Fruit fly (Drosophila melanogaster) whole organism, embryonic: ENCODE results near the gene CG44006.

Experiments
- Asciz ChIP-seq: fragments of 200-800 bp; sonication (Bioruptor generic); optimal IDR thresholded peaks from 2 replicates; lab custom pipeline; 2017; ENCODE audit warnings: missing biosample characterization, mild to moderate bottlenecking, missing genetic modification characterization, missing genetic modification reagents
- Atf3 ChIP-seq: fragments of 200-800 bp; sonication (Bioruptor generic); optimal IDR thresholded peaks from 3 replicates; lab custom pipeline; 2016; ENCODE audit warnings: missing biosample characterization, missing genetic modification characterization
- Bgb ChIP-seq: fragments of 200-800 bp; sonication (Bioruptor generic); IDR thresholded peaks from 2 replicates; pipeline ENCODE4 v1.3.6; 2022; ENCODE audit warnings: missing biosample characterization, missing genetic modification characterization; ENCODE audit not compliant: partially characterized antibody
- CG11456 ChIP-seq: fragments of 200-800 bp; sonication (Bioruptor generic); IDR thresholded peaks from 3 replicates; pipeline ENCODE4 v1.3.6; 2022; ENCODE audit warnings: missing biosample characterization, missing genetic modification characterization
- CG13287 ChIP-seq: fragments of 200-800 bp; sonication (Bioruptor generic); IDR thresholded peaks from 2 replicates; pipeline ENCODE4 v1.3.6; 2022; ENCODE audit warnings: missing biosample characterization, missing genetic modification characterization; ENCODE audit not compliant: partially characterized antibody
- CG13424 ChIP-seq: fragments of 200-800 bp; sonication (Bioruptor generic); optimal IDR thresholded peaks from 2 replicates; lab custom pipeline; 2019; ENCODE audit warnings: missing biosample characterization, mild to moderate bottlenecking, missing genetic modification characterization, moderate library complexity
- CG13775 ChIP-seq: fragments of 200-800 bp; sonication (Bioruptor generic); optimal IDR thresholded peaks from 3 replicates; lab custom pipeline; 2017; ENCODE audit warnings: missing biosample characterization, mild to moderate bottlenecking, missing genetic modification characterization
- CG15696 ChIP-seq: fragments of 200-800 bp; sonication (Bioruptor generic); optimal IDR thresholded peaks from 2 replicates; lab custom pipeline; 2019; ENCODE audit warnings: missing biosample characterization, mild to moderate bottlenecking, missing genetic modification characterization, moderate library complexity
- CG17802 ChIP-seq: fragments of 200-800 bp; sonication (Bioruptor generic); optimal IDR thresholded peaks from 2 replicates; lab custom pipeline; 2018; ENCODE audit warnings: missing biosample characterization, mild to moderate bottlenecking, missing genetic modification characterization, moderate library complexity
- CG18599 ChIP-seq: fragments of 200-800 bp; sonication (Bioruptor generic); optimal IDR thresholded peaks from 3 replicates; lab custom pipeline; 2017; ENCODE audit warnings: missing biosample characterization, missing genetic modification characterization, mild to moderate bottlenecking, moderate library complexity, missing genetic modification reagents
- CG18764 ChIP-seq: fragments of 200-800 bp; sonication (Bioruptor generic); optimal IDR thresholded peaks from 3 replicates; lab custom pipeline; 2016; ENCODE audit warnings: missing biosample characterization, missing genetic modification characterization
- CG2116 ChIP-seq: fragments of 200-800 bp; sonication (Bioruptor generic); optimal IDR thresholded peaks from 3 replicates; lab custom pipeline; 2018; ENCODE audit warnings: missing biosample characterization, mild to moderate bottlenecking, missing genetic modification characterization
- CG2199 ChIP-seq: fragments of 200-800 bp; sonication (Bioruptor generic); IDR thresholded peaks from 3 replicates; pipeline ENCODE4 v1.3.6; 2022; ENCODE audit warnings: missing biosample characterization, missing genetic modification characterization
- CG3281 ChIP-seq: fragments of 200-800 bp; sonication (Bioruptor generic); optimal IDR thresholded peaks from 3 replicates; lab custom pipeline; 2017; ENCODE audit warnings: missing biosample characterization, mild to moderate bottlenecking, missing genetic modification characterization
- CG42726 ChIP-seq: fragments of 200-800 bp; sonication (Bioruptor generic); IDR thresholded peaks from 2 replicates; pipeline ENCODE4 v1.3.6; 2022; ENCODE audit warnings: missing biosample characterization, missing genetic modification characterization; ENCODE audit not compliant: partially characterized antibody
- CG5180 ChIP-seq: fragments of 200-800 bp; sonication (Bioruptor generic); optimal IDR thresholded peaks from 3 replicates; lab custom pipeline; 2017; ENCODE audit warnings: missing biosample characterization, missing genetic modification characterization, mild to moderate bottlenecking, moderate library complexity, missing genetic modification reagents
- CG8281 ChIP-seq: fragments of 200-800 bp; sonication (Bioruptor generic); optimal IDR thresholded peaks from 2 replicates; lab custom pipeline; 2018; ENCODE audit warnings: missing biosample characterization, mild to moderate bottlenecking, missing genetic modification characterization, moderate library complexity
- CG9797 ChIP-seq: fragments of 200-800 bp; sonication (Bioruptor generic); optimal IDR thresholded peaks from 3 replicates; lab custom pipeline; 2018; ENCODE audit warnings: missing biosample characterization, mild to moderate bottlenecking, missing genetic modification characterization
- CG9817 ChIP-seq: fragments of 200-800 bp; sonication (Bioruptor generic); optimal IDR thresholded peaks from 2 replicates; lab custom pipeline; 2018; ENCODE audit warnings: missing biosample characterization, mild to moderate bottlenecking, missing genetic modification characterization, moderate library complexity
- CG9876 ChIP-seq: fragments of 200-800 bp; sonication (Bioruptor generic); optimal IDR thresholded peaks from 2 replicates; lab custom pipeline; 2016; ENCODE audit warnings: missing biosample characterization, missing genetic modification characterization
- Chrac-16 ChIP-seq: fragments of 200-800 bp; sonication (Bioruptor generic); optimal IDR thresholded peaks from 3 replicates; lab custom pipeline; 2016; ENCODE audit warnings: missing biosample characterization, missing genetic modification characterization
- CoRest ChIP-seq: fragments of 200-800 bp; sonication (Bioruptor generic); optimal IDR thresholded peaks from 3 replicates; lab custom pipeline; 2018; ENCODE audit warnings: missing biosample characterization, mild to moderate bottlenecking, missing genetic modification characterization, moderate library complexity
- Deaf1 ChIP-seq: fragments of 200-800 bp; optimal IDR thresholded peaks from 3 replicates; lab custom pipeline; 2019; ENCODE audit warnings: missing biosample characterization, mild to moderate bottlenecking, missing genetic modification characterization, moderate library complexity
- Dek ChIP-seq: fragments of 200-800 bp; sonication (Bioruptor generic); optimal IDR thresholded peaks from 3 replicates; lab custom pipeline; 2019; ENCODE audit warnings: missing biosample characterization, mild to moderate bottlenecking, missing genetic modification characterization, moderate library complexity
- Drgx ChIP-seq: fragments of 200-800 bp; sonication (Bioruptor generic); IDR thresholded peaks from 2 replicates; pipeline ENCODE4 v1.3.6; 2022; ENCODE audit warnings: missing biosample characterization, missing genetic modification characterization
- Eip74EF ChIP-seq, 2 experiments: fragments of 200-800 bp in 1 of 2; fragments of >200 bp in 1 of 2; sonication (Bioruptor generic) in 1 of 2; optimal IDR thresholded peaks; 2 replicates each; lab custom pipeline; 2017 to 2019; ENCODE audit warnings: missing biosample characterization in 2 of 2, missing genetic modification characterization in 2 of 2, mild to moderate bottlenecking in 1 of 2, moderate library complexity in 1 of 2
- Fer1 ChIP-seq: fragments of 200-800 bp; sonication (Bioruptor generic); optimal IDR thresholded peaks from 2 replicates; lab custom pipeline; 2017; ENCODE audit warnings: missing biosample characterization, mild to moderate bottlenecking, missing genetic modification characterization
- HmgZ ChIP-seq: fragments of 200-800 bp; sonication (Bioruptor generic); optimal IDR thresholded peaks from 2 replicates; lab custom pipeline; 2018; ENCODE audit warnings: missing biosample characterization, mild to moderate bottlenecking, missing genetic modification characterization
- Hr78 ChIP-seq, 2 experiments: fragments of 200-800 bp in 1 of 2; fragments of >200 bp in 1 of 2; sonication (Bioruptor generic) in 1 of 2; optimal IDR thresholded peaks; 2 replicates each; lab custom pipeline; 2017 to 2019; ENCODE audit warnings: missing biosample characterization in 2 of 2, missing genetic modification characterization in 2 of 2, mild to moderate bottlenecking in 1 of 2, moderate library complexity in 1 of 2
- Med ChIP-seq: fragments of 200-800 bp; sonication (Bioruptor generic); peaks from one replicate; lab custom pipeline; 2016; ENCODE audit warnings: missing biosample characterization, missing genetic modification characterization, mild to moderate bottlenecking, inconsistent platforms, moderate library complexity
- NFAT ChIP-seq: fragments of 200-800 bp; sonication (Bioruptor generic); IDR thresholded peaks from 2 replicates; pipeline ENCODE4 v1.3.6; 2022; ENCODE audit warnings: missing biosample characterization, missing genetic modification characterization
- Nf-YC ChIP-seq: fragments of 200-800 bp; optimal IDR thresholded peaks from 3 replicates; lab custom pipeline; 2019; ENCODE audit warnings: missing biosample characterization, mild to moderate bottlenecking, missing genetic modification characterization, moderate library complexity
- Rfx ChIP-seq: fragments of 200-800 bp; sonication (Bioruptor generic); IDR thresholded peaks from 2 replicates; pipeline ENCODE4 v1.3.6; 2022; ENCODE audit warnings: missing biosample characterization, missing genetic modification characterization
- Six4 ChIP-seq: fragments of 200-800 bp; sonication (Bioruptor generic); optimal IDR thresholded peaks from 2 replicates; lab custom pipeline; 2016; ENCODE audit warnings: missing biosample characterization, missing genetic modification characterization
- Sry-δ ChIP-seq: fragments of 200-800 bp; sonication (Bioruptor generic); optimal IDR thresholded peaks from 2 replicates; lab custom pipeline; 2016; ENCODE audit warnings: missing biosample characterization, missing genetic modification characterization
- bbx ChIP-seq: fragments of 200-800 bp; sonication (Bioruptor generic); IDR thresholded peaks from 2 replicates; pipeline ENCODE4 v1.3.6; 2022; ENCODE audit warnings: missing biosample characterization, missing genetic modification characterization; ENCODE audit not compliant: partially characterized antibody
- bigmax ChIP-seq: fragments of 200-800 bp; sonication (Bioruptor generic); optimal IDR thresholded peaks from 2 replicates; lab custom pipeline; 2018; ENCODE audit warnings: missing biosample characterization, mild to moderate bottlenecking, missing genetic modification characterization
- crp ChIP-seq, 2 experiments: fragments of 200-800 bp; sonication (Bioruptor generic); optimal IDR thresholded peaks; 2 replicates in 1 of 2; 3 replicates in 1 of 2; lab custom pipeline; 2017; ENCODE audit warnings: missing biosample characterization in 2 of 2, missing genetic modification characterization in 2 of 2, mild to moderate bottlenecking in 1 of 2, moderate library complexity in 1 of 2
- en ChIP-seq: fragments of 200-800 bp; sonication (Bioruptor generic); optimal IDR thresholded peaks from 2 replicates; lab custom pipeline; 2016; ENCODE audit warnings: missing biosample characterization, missing genetic modification characterization
- ftz-f1 ChIP-seq: fragments of 200-800 bp; sonication (Bioruptor generic); optimal IDR thresholded peaks from 2 replicates; lab custom pipeline; 2016; ENCODE audit warnings: missing biosample characterization, missing genetic modification characterization
- insv ChIP-seq, 2 experiments: fragments of 200-800 bp; sonication (Bioruptor generic); optimal IDR thresholded peaks; 3 replicates each; lab custom pipeline; 2016 to 2018; ENCODE audit warnings: missing biosample characterization in 2 of 2, missing genetic modification characterization in 2 of 2
- jing ChIP-seq: fragments of 200-800 bp; sonication (Bioruptor generic); optimal IDR thresholded peaks from 2 replicates; lab custom pipeline; 2018; ENCODE audit warnings: missing biosample characterization, mild to moderate bottlenecking, missing genetic modification characterization
- lab ChIP-seq: fragments of 200-800 bp; sonication (Bioruptor generic); optimal IDR thresholded peaks from 3 replicates; lab custom pipeline; 2017; ENCODE audit warnings: missing biosample characterization, missing genetic modification characterization, mild to moderate bottlenecking, moderate library complexity, missing genetic modification reagents
- pum ChIP-seq: fragments of 200-800 bp; sonication (Bioruptor generic); optimal IDR thresholded peaks from 2 replicates; lab custom pipeline; 2016; ENCODE audit warnings: missing biosample characterization, missing genetic modification characterization
- ro ChIP-seq: fragments of 200-800 bp; sonication (Bioruptor generic); IDR thresholded peaks from 2 replicates; pipeline ENCODE4 v1.3.6; 2022; ENCODE audit warnings: missing biosample characterization, missing genetic modification characterization
- scrt ChIP-seq: fragments of 200-800 bp; sonication (Bioruptor generic); optimal IDR thresholded peaks from 2 replicates; lab custom pipeline; 2018; ENCODE audit warnings: missing biosample characterization, mild to moderate bottlenecking, missing genetic modification characterization, moderate library complexity
- sisA ChIP-seq: fragments of 200-800 bp; sonication (Bioruptor generic); IDR thresholded peaks from 2 replicates; pipeline ENCODE4 v1.3.6; 2022; ENCODE audit warnings: missing biosample characterization, missing genetic modification characterization
- sob ChIP-seq: fragments of 200-800 bp; sonication (Bioruptor generic); IDR thresholded peaks from 2 replicates; pipeline ENCODE4 v1.3.6; 2022; ENCODE audit warnings: missing biosample characterization, missing genetic modification characterization
- zf30C ChIP-seq: fragments of 200-800 bp; sonication (Bioruptor generic); optimal IDR thresholded peaks from 3 replicates; lab custom pipeline; 2018; ENCODE audit warnings: missing biosample characterization, mild to moderate bottlenecking, missing genetic modification characterization

CG44006 gene

dm6 chr3L:18025907-18026306 lies 44.0 kb downstream of the CG44006 start (continued):
- TF ChIP-seq CG18599 (GFP tag; lab: Kevin White, UChicago) (no peak), CG13424 (tag; lab: Kevin White, UChicago) (no peak), Atf3 (GFP tag; lab: Kevin White, UChicago) (no peak), CG2199 (GFP tag; lab: Robert Waterston, UW) (peak; percentile 22; the same call in 2 of the 3 replicates), NFAT (GFP tag; lab: Robert Waterston, UW) (no peak), scrt (GFP tag; lab: Kevin White, UChicago) (peak; percentile 12), Eip74EF (GFP tag; optimal IDR thresholded peaks at IDR 0.05; lab: Kevin White, UChicago) (peak in 1 of 2 experiments; percentile 71), CG17802 (no peak), CG11456 (GFP tag; lab: Robert Waterston, UW) (0 out of 3 replicates have a peak, but pooled peaks have one; percentile 43), CG8281 (tag; lab: Kevin White, UChicago) (no peak), jing (GFP tag; lab: Kevin White, UChicago) (no peak), CG18764 (GFP tag; lab: Kevin White, UChicago) (no peak), CG3281 (GFP tag; lab: Kevin White, UChicago) (peak; percentile 15), Six4 (GFP tag; lab: Kevin White, UChicago) (no peak), CG2116 (GFP tag; lab: Kevin White, UChicago) (no peak), CG13775 (no peak), Drgx (GFP tag; lab: Robert Waterston, UW) (peak; percentile 56), sob (GFP tag; lab: Robert Waterston, UW) (no peak; the same call in 1 of the 2 replicates), ro (GFP tag; lab: Robert Waterston, UW) (no peak), Hr78 (GFP tag; optimal IDR thresholded peaks at IDR 0.05; lab: Kevin White, UChicago) (no peak), CG9876 (GFP tag; lab: Kevin White, UChicago) (no peak), sisA (no peak), pum (GFP tag; lab: Kevin White, UChicago) (no peak), Dek (tag; lab: Kevin White, UChicago) (no peak), CG13287 (peak; percentile 62; the same call in 1 of the 2 replicates), CoRest (tag; lab: Kevin White, UChicago) (no peak), CG15696 (no peak), zf30C (no peak), Asciz (no peak), lab (GFP tag; lab: Kevin White, UChicago) (peak; percentile 22), CG5180 (GFP tag; lab: Kevin White, UChicago) (no peak), Rfx (GFP tag; lab: Robert Waterston, UW) (peak; percentile 45; the same call in 1 of the 2 replicates), Fer1 (GFP tag; lab: Kevin White, UChicago) (peak; percentile 30), ftz-f1 (GFP tag; lab: Kevin White, UChicago) (peak; percentile 87), Bgb (GFP tag; lab: Robert Waterston, UW) (peak; percentile 39; the same call in 1 of the 2 replicates), CG9817 (tag; lab: Kevin White, UChicago) (no peak), Nf-YC (tag; lab: Kevin White, UChicago) (peak; percentile 43), Chrac-16 (GFP tag; lab: Kevin White, UChicago) (no peak), en (no peak), Deaf1 (tag; lab: Kevin White, UChicago) (peak; percentile 50), CG42726 (GFP tag; lab: Robert Waterston, UW) (no peak), CG9797 (GFP tag; lab: Kevin White, UChicago) (no peak), Med (GFP tag; lab: Kevin White, UChicago) (peak; percentile 31), HmgZ (peak; percentile 68), Sry-δ (GFP tag; lab: Kevin White, UChicago) (peak; percentile 29), insv (GFP tag; optimal IDR thresholded peaks at IDR 0.05; lab: Kevin White, UChicago) (no peak), crp (GFP tag; optimal IDR thresholded peaks at IDR 0.05; lab: Kevin White, UChicago) (peak; percentile 23 to 91), bbx (GFP tag; lab: Robert Waterston, UW) (0 out of 2 replicates have a peak, but pooled peaks have one; percentile 25), bigmax (GFP tag; lab: Kevin White, UChicago) (no peak)
